Fruit fly (Drosophila melanogaster): ENCODE data around the gene CG9921.

Gene CG9921

dm6 chrX:16358670-16359320 is 25.4 kb upstream of the CG9921 start, which contains the start of the genes U2af50 and PIG-Q (continued):
- TF ChIP-seq hkb (optimal IDR thresholded peaks at IDR 0.05), result no peak
- peak; percentile 93 for TF ChIP-seq hkb (GFP tag; IDR thresholded peaks at IDR 0.05)
- no peak; the same call in 1 of the 2 replicates for TF ChIP-seq CG11085 (GFP tag; IDR thresholded peaks at IDR 0.05)
- peak; percentile 90 for TF ChIP-seq croc (GFP tag; conservative IDR thresholded peaks at IDR 0.05)
- no peak for TF ChIP-seq crc (GFP tag; optimal IDR thresholded peaks at IDR 0.05)
- peak; percentile 95 for TF ChIP-seq CG13424 (tag; optimal IDR thresholded peaks at IDR 0.05)
- no peak for TF ChIP-seq fru (optimal IDR thresholded peaks at IDR 0.05)
- TF ChIP-seq ase (GFP tag; IDR thresholded peaks at IDR 0.05), result peak; percentile 84
- TF ChIP-seq inv (GFP tag; IDR thresholded peaks at IDR 0.05; ENCODE audit: partially characterized antibody), result peak; percentile 47; the same call in 1 of the 2 replicates
- TF ChIP-seq ttk (GFP tag; IDR thresholded peaks at IDR 0.05), result no peak; the same call in 1 of the 2 replicates
- TF ChIP-seq scrt (GFP tag; optimal IDR thresholded peaks at IDR 0.05), result peak; percentile 84
- TF ChIP-seq CG15011 (GFP tag; optimal IDR thresholded peaks at IDR 0.05), result no peak
- no peak for TF ChIP-seq her (GFP tag; optimal IDR thresholded peaks at IDR 0.05)
- TF ChIP-seq CG12104 (GFP tag; optimal IDR thresholded peaks at IDR 0.05), result peak; percentile 73
- peak; percentile 89 for TF ChIP-seq tin (GFP tag; optimal IDR thresholded peaks at IDR 0.05)
- TF ChIP-seq gsb-n (tag; optimal IDR thresholded peaks at IDR 0.05), result no peak
- peak; percentile 57 for TF ChIP-seq Scr (GFP tag; IDR thresholded peaks at IDR 0.05; ENCODE audit: partially characterized antibody)
- TF ChIP-seq CG17361 (GFP tag; IDR thresholded peaks at IDR 0.05), result peak; percentile 97
- TF ChIP-seq Stat92E (GFP tag; optimal IDR thresholded peaks at IDR 0.05), result peak in 1 of 3 experiments; percentile 44
- peak; percentile 88; the same call in 1 of the 2 replicates for TF ChIP-seq seq (GFP tag; IDR thresholded peaks at IDR 0.05)
- TF ChIP-seq MTF-1 (GFP tag; optimal IDR thresholded peaks at IDR 0.05; ENCODE audit: borderline replicate concordance), result no peak
- TF ChIP-seq B-H1 (GFP tag; IDR thresholded peaks at IDR 0.05), result peak; percentile 82; the same call in 2 of the 3 replicates
- peak; percentile 83; the same call in 1 of the 2 replicates for TF ChIP-seq wor (GFP tag; IDR thresholded peaks at IDR 0.05)
- TF ChIP-seq CG12744 (GFP tag; optimal IDR thresholded peaks at IDR 0.05), result no peak
- peak; percentile 91 for TF ChIP-seq CG1233 (GFP tag; optimal IDR thresholded peaks at IDR 0.05)
- TF ChIP-seq lilli (GFP tag; optimal IDR thresholded peaks at IDR 0.05), result peak; percentile 83
- peak; percentile 78 for TF ChIP-seq Fer2 (tag; optimal IDR thresholded peaks at IDR 0.05)
- no peak for TF ChIP-seq grn (GFP tag; optimal IDR thresholded peaks at IDR 0.05)
- no peak for TF ChIP-seq HLHmδ (GFP tag; optimal IDR thresholded peaks at IDR 0.05)
- TF ChIP-seq onecut (GFP tag; IDR thresholded peaks at IDR 0.05), result peak; percentile 83
- TF ChIP-seq ATbp (GFP tag; optimal IDR thresholded peaks at IDR 0.05), result peak; percentile 89
- peak; percentile 29 for TF ChIP-seq dm (GFP tag; optimal IDR thresholded peaks at IDR 0.05)
- TF ChIP-seq H2.0 (GFP tag; IDR thresholded peaks at IDR 0.05), result peak; percentile 90
- no peak for TF ChIP-seq bbx (GFP tag; IDR thresholded peaks at IDR 0.05; ENCODE audit: partially characterized antibody)
- TF ChIP-seq CG10366 (GFP tag; IDR thresholded peaks at IDR 0.05), result no peak; the same call in 1 of the 2 replicates
- TF ChIP-seq chif (GFP tag; optimal IDR thresholded peaks at IDR 0.05), result peak; percentile 12 to 68
- no peak for TF ChIP-seq ash1 (GFP tag; optimal IDR thresholded peaks at IDR 0.05)
- peak; percentile 82 for TF ChIP-seq CG1603 (tag; optimal IDR thresholded peaks at IDR 0.05)
- TF ChIP-seq CG1647 (GFP tag; optimal IDR thresholded peaks at IDR 0.05), result peak; percentile 43
- peak in 1 of 3 experiments; percentile 92 for TF ChIP-seq lola (GFP tag; optimal IDR thresholded peaks at IDR 0.05)
- TF ChIP-seq CG10979 (tag; optimal IDR thresholded peaks at IDR 0.05), result peak; percentile 92
- peak; percentile 90 for TF ChIP-seq Blimp-1 (GFP tag; optimal IDR thresholded peaks at IDR 0.05)
- TF ChIP-seq Mad (GFP tag; optimal IDR thresholded peaks at IDR 0.05), result peak; percentile 76
- no peak for TF ChIP-seq Eip74EF (GFP tag; optimal IDR thresholded peaks at IDR 0.05)
- no peak for TF ChIP-seq ato (GFP tag; IDR thresholded peaks at IDR 0.05; ENCODE audit: partially characterized antibody)
- TF ChIP-seq CG4404 (GFP tag; IDR thresholded peaks at IDR 0.05), result peak; percentile 86
- peak; percentile 83 for TF ChIP-seq CG6765 (GFP tag; optimal IDR thresholded peaks at IDR 0.05)
- TF ChIP-seq GATAe (GFP tag; conservative IDR thresholded peaks at IDR 0.05), result peak; percentile 71
- TF ChIP-seq dati (GFP tag; IDR thresholded peaks at IDR 0.05), result peak; percentile 50; the same call in 1 of the 2 replicates
